Worm (Caenorhabditis elegans): ENCODE measurements around the gene lron-2.

ce11 chrV:9270442-9270841 lies 16.9 kb downstream of the lron-2 start:
- TF ChIP-seq med-1 (GFP tag; optimal IDR thresholded peaks at IDR 0.05; ENCODE audit: insufficient read depth), result no peak
- no peak for TF ChIP-seq ref-1 (GFP tag; conservative IDR thresholded peaks at IDR 0.05)
- TF ChIP-seq ztf-29 (GFP tag; IDR thresholded peaks at IDR 0.05), result no peak
- no peak for TF ChIP-seq tab-1 (GFP tag; IDR thresholded peaks at IDR 0.05)
- no peak for TF ChIP-seq ztf-23 (GFP tag; IDR thresholded peaks at IDR 0.05)
- TF ChIP-seq flt-1 (GFP tag; IDR thresholded peaks at IDR 0.05), result no peak
- TF ChIP-seq cog-1 (tag; optimal IDR thresholded peaks at IDR 0.05), result no peak
- no peak for TF ChIP-seq klf-2 (GFP tag; conservative IDR thresholded peaks at IDR 0.05)
